Fruit fly (Drosophila melanogaster): Measurements from ENCODE around the gene RasGAP1.

RasGAP1 gene

DNA sequence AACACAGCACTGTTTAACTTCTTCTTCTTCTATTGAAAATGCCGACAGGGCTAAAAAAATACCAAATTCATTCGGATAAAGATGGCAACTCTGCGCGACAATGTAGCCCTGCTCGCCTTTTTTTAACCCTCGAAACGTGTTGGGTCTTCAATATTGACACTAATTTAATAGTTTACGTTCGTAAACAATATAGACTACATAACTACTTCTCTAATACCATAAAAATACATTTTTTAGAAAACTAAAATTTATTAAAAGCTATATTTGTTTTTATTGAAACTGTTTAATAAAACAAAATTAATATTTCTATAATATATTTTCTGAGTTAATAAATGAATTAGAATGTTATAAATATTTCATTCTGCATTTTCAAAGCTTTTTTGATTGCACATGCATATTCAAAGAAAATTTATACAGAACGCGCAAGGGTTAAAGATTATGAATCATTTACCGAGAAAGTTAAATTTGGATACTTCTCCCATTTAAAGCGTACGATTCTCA, 33.6 kb upstream of the RasGAP1 start, which contains the start of the genes Taf2 and CalpB (continued):
- TF ChIP-seq fd102C (GFP tag; optimal IDR thresholded peaks at IDR 0.05) (no peak), CG2202 (tag; optimal IDR thresholded peaks at IDR 0.05) (peak; percentile 52), az2 (GFP tag; optimal IDR thresholded peaks at IDR 0.05) (peak; percentile 82), Hsf (GFP tag; optimal IDR thresholded peaks at IDR 0.05) (peak; percentile 61), grau (tag; optimal IDR thresholded peaks at IDR 0.05) (peak; percentile 91), CG34224 (GFP tag; IDR thresholded peaks at IDR 0.05; ENCODE audit: partially characterized antibody) (no peak; the same call in 2 of the 3 replicates), HmgZ (tag; optimal IDR thresholded peaks at IDR 0.05) (peak; percentile 67), slp2 (GFP tag; optimal IDR thresholded peaks at IDR 0.05) (peak; percentile 42), CG3163 (GFP tag; optimal IDR thresholded peaks at IDR 0.05) (peak; percentile 42), ken (GFP tag; IDR thresholded peaks at IDR 0.05) (0 out of 3 replicates have a peak, but pooled peaks have one; percentile 38), Abd-B (GFP tag; optimal IDR thresholded peaks at IDR 0.05) (peak; percentile 88), CG12299 (tag; optimal IDR thresholded peaks at IDR 0.05) (peak; percentile 78), ro (GFP tag; IDR thresholded peaks at IDR 0.05) (peak; percentile 51; the same call in 1 of the 2 replicates), CG13894 (tag; optimal IDR thresholded peaks at IDR 0.05) (no peak), CG33557 (GFP tag; optimal IDR thresholded peaks at IDR 0.05) (peak; percentile 81), CG6854 (GFP tag; optimal IDR thresholded peaks at IDR 0.05) (peak; percentile 61), CG7556 (GFP tag; optimal IDR thresholded peaks at IDR 0.05) (peak; percentile 91), jigr1 (GFP tag; IDR thresholded peaks at IDR 0.05) (no peak), gro (GFP tag; optimal IDR thresholded peaks at IDR 0.05) (no peak), CG17359 (tag; optimal IDR thresholded peaks at IDR 0.05) (peak; percentile 87), Xbp1 (GFP tag; optimal IDR thresholded peaks at IDR 0.05) (peak; percentile 84), CG10959 (GFP tag; IDR thresholded peaks at IDR 0.05) (peak; percentile 91), CG8944 (GFP tag; optimal IDR thresholded peaks at IDR 0.05) (peak; percentile 51), jumu (GFP tag; optimal IDR thresholded peaks at IDR 0.05) (no peak), CoRest (tag; optimal IDR thresholded peaks at IDR 0.05) (peak; percentile 94), Lhr (GFP tag; optimal IDR thresholded peaks at IDR 0.05) (peak; percentile 29), dysf (GFP tag; IDR thresholded peaks at IDR 0.05) (peak; percentile 88), CG18011 (GFP tag; optimal IDR thresholded peaks at IDR 0.05) (no peak), CG33213 (GFP tag; optimal IDR thresholded peaks at IDR 0.05) (no peak), CG2116 (GFP tag; optimal IDR thresholded peaks at IDR 0.05) (peak; percentile 68), CG11504 (tag; optimal IDR thresholded peaks at IDR 0.05) (peak; percentile 96), Oli (tag; optimal IDR thresholded peaks at IDR 0.05) (peak; percentile 73), HLH54F (GFP tag; optimal IDR thresholded peaks at IDR 0.05) (peak; percentile 72), fru (optimal IDR thresholded peaks at IDR 0.05) (no peak), ato (GFP tag; IDR thresholded peaks at IDR 0.05; ENCODE audit: partially characterized antibody) (no peak), salm (tag; optimal IDR thresholded peaks at IDR 0.05) (peak; percentile 81), Taf1 (GFP tag; IDR thresholded peaks at IDR 0.05) (peak; percentile 21; the same call in 1 of the 2 replicates), chm (GFP tag; IDR thresholded peaks at IDR 0.05) (peak; percentile 59; the same call in 1 of the 2 replicates), Opbp (GFP tag; IDR thresholded peaks at IDR 0.05; ENCODE audit: partially characterized antibody) (no peak), psq (GFP tag; optimal IDR thresholded peaks at IDR 0.05) (peak; percentile 38), Hr3 (GFP tag; optimal IDR thresholded peaks at IDR 0.05) (peak; percentile 81), chinmo (GFP tag; IDR thresholded peaks at IDR 0.05; ENCODE audit: partially characterized antibody) (no peak), CG1603 (tag; optimal IDR thresholded peaks at IDR 0.05) (no peak), CG6683 (GFP tag; optimal IDR thresholded peaks at IDR 0.05) (no peak), sd (tag; optimal IDR thresholded peaks at IDR 0.05) (peak; percentile 44), CG2678 (tag; optimal IDR thresholded peaks at IDR 0.05) (peak; percentile 96), onecut (GFP tag; IDR thresholded peaks at IDR 0.05) (peak; percentile 63), Fer2 (tag; optimal IDR thresholded peaks at IDR 0.05) (peak; percentile 84), Nf-YA (GFP tag; IDR thresholded peaks at IDR 0.05) (peak; percentile 55; the same call in 1 of the 2 replicates), CG10979 (tag; optimal IDR thresholded peaks at IDR 0.05) (peak; percentile 94)

All from whole organism, embryonic.